Worm (Caenorhabditis elegans) whole organism, early embryonic: Measurements from ENCODE around the gene clc-7.

ENCODE experiments used
- F13C5.2 ChIP-seq: sonication (generic microtip); optimal IDR thresholded peaks from 2 replicates; lab custom pipeline; 2017; ENCODE audit warnings: mild to moderate bottlenecking, missing genetic modification characterization, inconsistent platforms, missing compliant biosample characterization
- ama-1 ChIP-seq: fragments of 150-350 bp; optimal IDR thresholded peaks from 2 replicates; lab custom pipeline; 2014
- ceh-13 ChIP-seq: fragments of 200-800 bp; sonication (Bioruptor generic); optimal IDR thresholded peaks from 2 replicates; lab custom pipeline; 2018; ENCODE audit warnings: mild to moderate bottlenecking, missing genetic modification characterization, missing compliant biosample characterization
- ets-7 ChIP-seq: sonication (generic microtip); optimal IDR thresholded peaks from 2 replicates; lab custom pipeline; 2016; ENCODE audit warnings: missing genotype, missing genetic modification characterization, missing compliant biosample characterization
- hmg-4 ChIP-seq: fragments of 200-800 bp; sonication (Bioruptor generic); optimal IDR thresholded peaks from 2 replicates; lab custom pipeline; 2018; ENCODE audit warnings: mild to moderate bottlenecking, missing genetic modification characterization, missing compliant biosample characterization
- hnd-1 ChIP-seq: sonication (generic microtip); optimal IDR thresholded peaks from 2 replicates; lab custom pipeline; 2016; ENCODE audit warnings: missing genetic modification characterization, missing compliant biosample characterization
- pes-1 ChIP-seq: fragments of 200-800 bp; sonication (Bioruptor generic); IDR thresholded peaks from 2 replicates; pipeline ENCODE4 v1.3.6; 2022; ENCODE audit warnings: missing genetic modification reagents, missing genetic modification characterization, missing compliant biosample characterization
- sea-1 ChIP-seq: fragments of 200-800 bp; sonication (Bioruptor generic); conservative IDR thresholded peaks from 2 replicates; pipeline ENCODE4 v1.3.6; 2022; ENCODE audit warnings: missing genetic modification characterization, missing compliant biosample characterization
- tbx-11 ChIP-seq: fragments of 200-800 bp; sonication (Bioruptor generic); IDR thresholded peaks from 2 replicates; pipeline ENCODE4 v1.3.6; 2022; ENCODE audit warnings: missing genetic modification characterization, missing compliant biosample characterization
- tbx-37 ChIP-seq: fragments of 200-800 bp; sonication (Bioruptor generic); conservative IDR thresholded peaks from 2 replicates; pipeline ENCODE4 v1.3.6; 2022; ENCODE audit warnings: missing genetic modification reagents, missing genetic modification characterization, missing compliant biosample characterization

- TF ChIP-seq ama-1 (lab: Kevin White, UChicago) (no peak), ets-7 (no peak), tbx-11 (no peak), tbx-37 (GFP tag; lab: Robert Waterston, UW) (no peak), F13C5.2 (no peak), ceh-13 (GFP tag; lab: Kevin White, UChicago) (no peak), sea-1 (no peak), hmg-4 (GFP tag; lab: Kevin White, UChicago) (no peak), hnd-1 (tag; lab: Kevin White, UChicago) (no peak), pes-1 (GFP tag; lab: Robert Waterston, UW) (no peak)
Measured at ce11 chrX:5100738-5101379, 33.0 kb downstream of the clc-7 start, which contains the start of gene vit-2.
